Worm (Caenorhabditis elegans) whole organism, mixed stage, embryonic: Measurements from ENCODE around the gene mec-1.

Experiments
- M03D4.4 ChIP-seq: sonication (generic microtip); optimal IDR thresholded peaks from 2 replicates; lab custom pipeline; 2017; ENCODE audit warnings: mild to moderate bottlenecking, missing genetic modification characterization, missing compliant biosample characterization
- bed-3 ChIP-seq: fragments of 200-800 bp; sonication (Bioruptor generic); optimal IDR thresholded peaks from 3 replicates; lab custom pipeline; 2018; ENCODE audit warnings: mild to moderate bottlenecking, missing genetic modification characterization, moderate library complexity, missing compliant biosample characterization
- ceh-39 ChIP-seq: fragments of 150-350 bp; optimal IDR thresholded peaks from 2 replicates; lab custom pipeline; 2014; ENCODE audit warnings: missing biosample characterization, missing genetic modification characterization
- ceh-43 ChIP-seq: fragments of 200-800 bp; sonication (Bioruptor generic); optimal IDR thresholded peaks from 2 replicates; lab custom pipeline; 2018; ENCODE audit warnings: mild to moderate bottlenecking, missing genetic modification characterization, moderate library complexity, missing compliant biosample characterization
- ceh-83 ChIP-seq: fragments of 200-800 bp; sonication (Bioruptor generic); optimal IDR thresholded peaks from 2 replicates; lab custom pipeline; 2018; ENCODE audit warnings: mild to moderate bottlenecking, missing genetic modification characterization, missing compliant biosample characterization
- ces-1 ChIP-seq: fragments of 150-350 bp; optimal IDR thresholded peaks from 2 replicates; lab custom pipeline; 2014; ENCODE audit warnings: missing biosample characterization, missing genetic modification reagents, missing genetic modification characterization
- drap-1 ChIP-seq: fragments of 200-800 bp; sonication (Bioruptor generic); optimal IDR thresholded peaks from 3 replicates; lab custom pipeline; 2018; ENCODE audit warnings: mild to moderate bottlenecking, missing genetic modification characterization, missing compliant biosample characterization
- elt-1 ChIP-seq: sonication (generic microtip); optimal IDR thresholded peaks from 2 replicates; lab custom pipeline; 2017; ENCODE audit warnings: missing genetic modification characterization, mild to moderate bottlenecking, missing compliant biosample characterization, antibody characterized with exemption, moderate library complexity, borderline replicate concordance; ENCODE audit not compliant: insufficient read depth
- flh-1 ChIP-seq: fragments of 200-800 bp; sonication (Bioruptor generic); optimal IDR thresholded peaks from 2 replicates; lab custom pipeline; 2018; ENCODE audit warnings: mild to moderate bottlenecking, missing genetic modification characterization, moderate library complexity, missing compliant biosample characterization
- ham-2 ChIP-seq: fragments of 200-800 bp; sonication (Bioruptor generic); optimal IDR thresholded peaks from 2 replicates; lab custom pipeline; 2018; ENCODE audit warnings: mild to moderate bottlenecking, missing genetic modification characterization, missing compliant biosample characterization
- hlh-1 ChIP-seq: fragments of 150-350 bp; optimal IDR thresholded peaks from 2 replicates; lab custom pipeline; 2014; ENCODE audit warnings: missing biosample characterization, missing genetic modification reagents, missing genetic modification characterization
- lin-13 ChIP-seq: fragments of 150-350 bp; optimal IDR thresholded peaks from 2 replicates; lab custom pipeline; 2014; ENCODE audit warnings: missing biosample characterization, missing genetic modification characterization
- lin-32 ChIP-seq: fragments of 200-800 bp; sonication (Bioruptor generic); optimal IDR thresholded peaks from 2 replicates; lab custom pipeline; 2018; ENCODE audit warnings: mild to moderate bottlenecking, missing genetic modification characterization, missing compliant biosample characterization
- lsy-2 ChIP-seq: fragments of 150-350 bp; optimal IDR thresholded peaks from 2 replicates; lab custom pipeline; 2014; ENCODE audit warnings: missing biosample characterization, missing genetic modification characterization
- mab-5 ChIP-seq: fragments of 150-350 bp; optimal IDR thresholded peaks from 2 replicates; lab custom pipeline; 2014; ENCODE audit warnings: missing biosample characterization, missing genetic modification characterization
- mep-1 ChIP-seq: fragments of 150-350 bp; optimal IDR thresholded peaks from 2 replicates; lab custom pipeline; 2017; ENCODE audit warnings: missing biosample characterization, missing genetic modification reagents, missing genetic modification characterization, inconsistent platforms
- mls-2 ChIP-seq: sonication (generic microtip); optimal IDR thresholded peaks from 2 replicates; lab custom pipeline; 2016; ENCODE audit warnings: mild to moderate bottlenecking, missing genetic modification characterization, moderate library complexity, missing compliant biosample characterization
- nhr-12 ChIP-seq: fragments of 150-350 bp; optimal IDR thresholded peaks from 2 replicates; lab custom pipeline; 2014; ENCODE audit warnings: missing biosample characterization, missing genetic modification characterization
- nhr-2 ChIP-seq: fragments of 150-350 bp; optimal IDR thresholded peaks from 2 replicates; lab custom pipeline; 2014; ENCODE audit warnings: missing biosample characterization, missing genetic modification characterization
- nhr-237 ChIP-seq: fragments of 150-350 bp; optimal IDR thresholded peaks from 2 replicates; lab custom pipeline; 2014; ENCODE audit warnings: missing biosample characterization, missing genetic modification characterization
- nhr-28 ChIP-seq: fragments of 150-350 bp; optimal IDR thresholded peaks from 2 replicates; lab custom pipeline; 2014; ENCODE audit warnings: missing biosample characterization, missing genetic modification characterization
- nhr-76 ChIP-seq: sonication (generic microtip); optimal IDR thresholded peaks from 2 replicates; lab custom pipeline; 2017; ENCODE audit warnings: missing biosample characterization, missing genetic modification characterization
- pha-4 ChIP-seq: fragments of 150-350 bp; optimal IDR thresholded peaks from 2 replicates; lab custom pipeline; 2018; ENCODE audit warnings: missing biosample characterization, missing genetic modification reagents, missing genetic modification characterization
- sem-2 ChIP-seq: fragments of 200-800 bp; sonication (Bioruptor generic); optimal IDR thresholded peaks from 2 replicates; lab custom pipeline; 2018; ENCODE audit warnings: mild to moderate bottlenecking, missing genetic modification characterization, missing compliant biosample characterization
- snpc-4 ChIP-seq: fragments of 150-350 bp; optimal IDR thresholded peaks from 2 replicates; lab custom pipeline; 2014; ENCODE audit warnings: missing biosample characterization, missing genetic modification characterization
- sptf-1 ChIP-seq: sonication (generic microtip); optimal IDR thresholded peaks from 2 replicates; lab custom pipeline; 2017; ENCODE audit warnings: mild to moderate bottlenecking, missing genetic modification characterization, moderate library complexity, missing compliant biosample characterization
- tbx-8 ChIP-seq: fragments of 200-800 bp; sonication (Bioruptor generic); optimal IDR thresholded peaks from 2 replicates; lab custom pipeline; 2018; ENCODE audit warnings: mild to moderate bottlenecking, missing genetic modification characterization, moderate library complexity, missing compliant biosample characterization
- unc-120 ChIP-seq: sonication (generic microtip); optimal IDR thresholded peaks from 2 replicates; lab custom pipeline; 2017; ENCODE audit warnings: missing genetic modification characterization, missing compliant biosample characterization; ENCODE audit not compliant: poor library complexity, severe bottlenecking
- unc-39 ChIP-seq: fragments of 150-350 bp; optimal IDR thresholded peaks from 2 replicates; lab custom pipeline; 2014; ENCODE audit warnings: missing biosample characterization, missing genetic modification characterization
- unc-62 ChIP-seq: fragments of 150-350 bp; optimal IDR thresholded peaks from 2 replicates; lab custom pipeline; 2014; ENCODE audit warnings: missing biosample characterization, missing genetic modification reagents, missing genetic modification characterization
- zip-8 ChIP-seq: fragments of 150-350 bp; optimal IDR thresholded peaks from 2 replicates; lab custom pipeline; 2014; ENCODE audit warnings: missing biosample characterization, missing genetic modification characterization
- ztf-11 ChIP-seq: fragments of 150-350 bp; optimal IDR thresholded peaks from 2 replicates; lab custom pipeline; 2014; ENCODE audit warnings: missing biosample characterization, missing genetic modification characterization

Gene mec-1

DNA sequence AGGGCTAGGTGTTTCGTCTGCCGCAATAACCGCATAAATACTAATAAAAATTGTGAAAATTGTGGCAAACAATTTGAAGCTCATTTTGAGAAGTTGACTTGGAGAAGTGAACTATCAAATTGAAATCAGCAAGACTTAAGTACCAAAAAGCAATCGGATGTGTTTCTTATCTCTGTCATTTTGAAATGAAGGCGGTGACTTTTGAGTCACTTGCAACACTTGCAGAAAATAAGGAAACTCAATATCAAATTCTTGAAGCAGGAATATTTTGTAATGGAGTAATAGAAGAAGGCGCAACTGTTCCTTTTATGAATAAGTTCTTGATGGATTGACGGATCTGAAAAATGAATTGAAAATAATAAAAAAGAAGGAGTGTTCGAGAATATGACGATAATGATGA, 5.0 kb upstream of the mec-1 start, which contains the start of gene T07H8.11:
T07H8.11 (minus strand) TSS at position 101 of the 400 bp plus-strand sequence.
- TF ChIP-seq lsy-2 (no peak), drap-1 (GFP tag; lab: Kevin White, UChicago) (no peak), lin-13 (tag; lab: Kevin White, UChicago) (no peak), ceh-43 (GFP tag; lab: Kevin White, UChicago) (no peak), nhr-237 (no peak), pha-4 (tag; lab: Kevin White, UChicago) (no peak), mep-1 (no peak), nhr-12 (tag; lab: Kevin White, UChicago) (no peak), mls-2 (tag; lab: Kevin White, UChicago) (no peak), nhr-28 (tag; lab: Kevin White, UChicago) (no peak), ztf-11 (tag; lab: Kevin White, UChicago) (no peak), tbx-8 (no peak), nhr-76 (tag; lab: Kevin White, UChicago) (no peak), sptf-1 (no peak), unc-62 (GFP tag; lab: Kevin White, UChicago) (no peak)

DNA sequence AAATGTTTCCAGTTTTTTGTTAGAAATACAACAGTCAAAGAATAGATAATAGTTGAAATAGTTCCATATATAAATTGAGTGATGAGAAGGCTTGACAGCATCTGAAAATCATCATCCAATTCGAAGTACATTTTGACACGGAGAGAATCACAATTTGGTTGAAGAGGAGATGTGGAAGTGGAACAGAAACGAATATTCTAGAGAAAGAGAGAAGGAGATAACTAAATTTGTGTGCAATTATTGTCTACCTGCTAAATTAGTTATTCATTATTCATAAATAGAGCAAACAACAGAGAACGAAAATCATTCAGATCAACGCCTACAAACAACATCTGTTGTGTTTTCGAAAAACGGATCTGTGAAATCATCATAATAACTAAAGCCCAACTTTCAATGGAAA, 2.5 kb upstream of the mec-1 start, which contains the start of gene srg-31:
srg-31 (minus strand) TSS at position 101 of the 400 bp plus-strand sequence.
- TF ChIP-seq ceh-39 = no peak
- TF ChIP-seq ces-1 (GFP tag; lab: Kevin White, UChicago) = no peak
- TF ChIP-seq ceh-83 = no peak
- no peak for TF ChIP-seq mep-1
- TF ChIP-seq sptf-1 = no peak
- TF ChIP-seq M03D4.4 (tag; lab: Kevin White, UChicago) = no peak
- no peak for TF ChIP-seq unc-120 (tag; lab: Kevin White, UChicago)
- TF ChIP-seq nhr-2 = no peak
- TF ChIP-seq lin-32 = no peak
- no peak for TF ChIP-seq unc-62 (GFP tag; lab: Kevin White, UChicago)

DNA sequence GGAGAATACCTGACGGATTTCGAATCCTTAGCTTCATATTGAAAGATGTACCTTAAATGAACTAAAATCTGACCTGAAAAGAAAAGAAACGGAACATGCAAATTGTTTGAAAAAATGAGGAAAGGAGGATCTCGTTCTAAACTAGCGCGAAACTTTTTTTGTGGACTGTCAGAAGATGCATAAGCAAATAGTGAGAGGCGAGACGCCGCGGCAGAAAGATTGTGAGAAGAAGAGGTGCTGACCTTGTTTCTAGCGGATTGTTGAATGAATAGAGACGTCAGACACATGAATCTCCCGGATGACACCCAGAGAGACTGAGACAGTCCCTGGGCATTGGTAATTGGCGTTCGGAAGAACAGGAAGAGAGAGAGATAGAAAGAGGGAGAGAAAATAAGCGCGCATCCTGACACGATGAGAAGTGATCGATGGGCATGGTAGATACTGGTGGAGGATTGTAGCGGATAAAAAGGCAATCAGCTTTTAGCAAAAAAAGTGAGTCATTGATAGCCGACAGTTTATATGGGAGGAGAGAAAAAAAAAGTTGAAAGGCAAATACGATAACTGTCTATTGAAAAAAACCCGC, 13.7 kb downstream of the mec-1 start, which contains the start of gene ptr-15:
ptr-15 (minus strand) TSS at position 51 of the 583 bp plus-strand sequence.
- peak; percentile 80 for TF ChIP-seq elt-1 (tag; lab: Kevin White, UChicago)
- TF ChIP-seq unc-39 (tag; lab: Kevin White, UChicago) = no peak
- no peak for TF ChIP-seq pha-4 (tag; lab: Kevin White, UChicago)
- no peak for TF ChIP-seq lin-32
- no peak for TF ChIP-seq ceh-43 (GFP tag; lab: Kevin White, UChicago)
- no peak for TF ChIP-seq snpc-4 (tag; lab: Kevin White, UChicago)
- no peak for TF ChIP-seq flh-1
- TF ChIP-seq sptf-1 = no peak
- no peak for TF ChIP-seq drap-1 (GFP tag; lab: Kevin White, UChicago)
- peak; percentile 91 for TF ChIP-seq ham-2 (GFP tag; lab: Kevin White, UChicago)
- no peak for TF ChIP-seq mep-1
- no peak for TF ChIP-seq zip-8
- no peak for TF ChIP-seq mab-5 (tag; lab: Kevin White, UChicago)
- peak; percentile 61 for TF ChIP-seq unc-62 (GFP tag; lab: Kevin White, UChicago)
- no peak for TF ChIP-seq nhr-2
- no peak for TF ChIP-seq sem-2 (GFP tag; lab: Kevin White, UChicago)
- TF ChIP-seq hlh-1 (tag; lab: Kevin White, UChicago) = no peak
- no peak for TF ChIP-seq nhr-12 (tag; lab: Kevin White, UChicago)
- no peak for TF ChIP-seq lin-13 (tag; lab: Kevin White, UChicago)
- no peak for TF ChIP-seq mls-2 (tag; lab: Kevin White, UChicago)

DNA sequence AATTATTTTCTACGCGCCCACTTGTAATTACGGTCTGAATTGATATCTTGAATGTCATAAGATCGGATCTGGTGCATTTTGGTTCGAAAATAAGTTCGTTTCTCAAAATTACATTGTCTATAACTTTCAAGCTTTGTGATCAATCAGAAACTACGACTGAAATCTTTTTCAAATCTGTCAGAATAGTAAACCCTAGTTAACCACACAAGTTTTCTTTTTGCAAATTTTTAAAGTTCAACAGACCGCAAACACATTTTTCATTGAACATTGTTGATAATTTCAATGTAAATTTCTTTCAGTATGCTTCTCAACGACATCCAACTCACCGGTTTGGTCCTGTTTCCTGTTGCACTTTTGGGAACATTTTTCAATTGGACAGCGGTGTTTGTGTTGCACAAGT, 15.2 kb downstream of the mec-1 start, which contains the start of gene srx-59:
srx-59 (plus strand) TSS at position 301 of the 400 bp plus-strand sequence.
- TF ChIP-seq flh-1 (no peak), ceh-43 (GFP tag; lab: Kevin White, UChicago) (no peak), bed-3 (GFP tag; lab: Kevin White, UChicago) (no peak), nhr-76 (tag; lab: Kevin White, UChicago) (no peak), snpc-4 (tag; lab: Kevin White, UChicago) (no peak)
